Worm (Caenorhabditis elegans): Measurements from ENCODE around the gene dph-3.

ce11 chrIV:9675572-9675971, 31.4 kb upstream of the dph-3 start, which contains the start of gene nhr-34:
- TF ChIP-seq ets-4 (tag; optimal IDR thresholded peaks at IDR 0.05) (no peak), ahr-1 (tag; optimal IDR thresholded peaks at IDR 0.05) (no peak), mec-3 (tag; optimal IDR thresholded peaks at IDR 0.05; ENCODE audit: borderline replicate concordance) (no peak), elt-2 (tag; optimal IDR thresholded peaks at IDR 0.05) (no peak), ama-1 (optimal IDR thresholded peaks at IDR 0.05) (no peak), ceh-45 (GFP tag; IDR thresholded peaks at IDR 0.05) (no peak), ceh-30 (tag; optimal IDR thresholded peaks at IDR 0.05) (no peak), pha-4 (tag; optimal IDR thresholded peaks at IDR 0.05) (no peak)
